Fruit fly (Drosophila melanogaster): ENCODE data around the gene Skp2.
A peak's percentile ranks its signal among the peaks of the same experiment; 100 is the strongest.

Skp2 gene

DNA sequence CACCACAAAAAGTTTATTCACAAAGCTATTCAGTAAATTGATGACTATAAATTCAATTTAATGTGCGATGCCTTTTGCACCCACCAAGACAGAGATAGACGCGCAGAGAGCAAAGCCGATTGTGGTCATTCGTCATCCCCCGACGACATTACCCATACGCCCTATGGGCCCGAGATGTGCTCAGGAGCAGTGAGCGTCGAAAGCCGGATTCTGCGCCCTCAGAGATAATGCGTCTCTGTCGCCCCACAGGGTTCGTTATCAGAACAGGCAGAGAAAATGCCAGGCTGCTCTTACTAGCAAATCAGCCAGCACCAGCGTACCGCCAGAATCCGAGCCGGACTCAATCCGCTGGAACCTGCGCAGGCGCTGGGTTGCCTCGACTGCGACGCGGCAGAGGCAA, 46.2 kb downstream of the Skp2 start:
- peak; percentile 53 for TF ChIP-seq nom (GFP tag; optimal IDR thresholded peaks at IDR 0.05)
- peak; percentile 13 for TF ChIP-seq CG13894 (tag; optimal IDR thresholded peaks at IDR 0.05)
- peak; percentile 82 for TF ChIP-seq Deaf1 (tag; optimal IDR thresholded peaks at IDR 0.05)
- no peak for TF ChIP-seq Hr39 (optimal IDR thresholded peaks at IDR 0.05)
- peak; percentile 69 for TF ChIP-seq sug (tag; optimal IDR thresholded peaks at IDR 0.05)
- TF ChIP-seq Adf1 (GFP tag; IDR thresholded peaks at IDR 0.05) = peak; percentile 85
- peak; percentile 1 for TF ChIP-seq pzg (GFP tag; optimal IDR thresholded peaks at IDR 0.05)
- no peak for TF ChIP-seq Awh (GFP tag; IDR thresholded peaks at IDR 0.05)
- no peak for TF ChIP-seq Nf-YB (GFP tag; optimal IDR thresholded peaks at IDR 0.05)
- TF ChIP-seq Trl (optimal IDR thresholded peaks at IDR 0.05) = peak; percentile 4 to 13
- no peak for TF ChIP-seq Trl (GFP tag; optimal IDR thresholded peaks at IDR 0.05)
- TF ChIP-seq CG1792 (GFP tag; optimal IDR thresholded peaks at IDR 0.05) = no peak
- TF ChIP-seq chinmo (GFP tag; IDR thresholded peaks at IDR 0.05; ENCODE audit: partially characterized antibody) = 0 out of 4 replicates have a peak, but pooled peaks have one; percentile 28
- peak; percentile 76 for TF ChIP-seq Ets65A (GFP tag)
- peak; percentile 19 for TF ChIP-seq CG1832 (GFP tag; optimal IDR thresholded peaks at IDR 0.05)
- peak; percentile 74 for TF ChIP-seq abd-A (tag; optimal IDR thresholded peaks at IDR 0.05)
- no peak for TF ChIP-seq fd3F (GFP tag; optimal IDR thresholded peaks at IDR 0.05)
- peak; percentile 36 for TF ChIP-seq Nf-YC (tag; optimal IDR thresholded peaks at IDR 0.05)
- peak; percentile 53 for TF ChIP-seq CG10543 (GFP tag; optimal IDR thresholded peaks at IDR 0.05)
- peak; percentile 9 for TF ChIP-seq CG34376 (GFP tag; optimal IDR thresholded peaks at IDR 0.05)
- TF ChIP-seq ewg (GFP tag; optimal IDR thresholded peaks at IDR 0.05) = peak; percentile 98
